Fruit fly (Drosophila melanogaster) whole organism, embryonic: ENCODE data around the gene CG15282.
A peak's percentile ranks its signal among the peaks of the same experiment; 100 is the strongest.

Experiments
- ATbp ChIP-seq: fragments of 200-800 bp; sonication (Bioruptor generic); optimal IDR thresholded peaks from 2 replicates; lab custom pipeline; 2017; ENCODE audit warnings: missing biosample characterization, mild to moderate bottlenecking, missing genetic modification characterization, missing genetic modification reagents
- Atf3 ChIP-seq: fragments of 200-800 bp; sonication (Bioruptor generic); optimal IDR thresholded peaks from 3 replicates; lab custom pipeline; 2016; ENCODE audit warnings: missing biosample characterization, missing genetic modification characterization
- Atf6 ChIP-seq: fragments of 200-800 bp; sonication (Bioruptor generic); IDR thresholded peaks from 2 replicates; pipeline ENCODE4 v1.3.6; 2022; ENCODE audit warnings: missing biosample characterization, missing genetic modification characterization
- CG10274 ChIP-seq: fragments of 200-800 bp; sonication (Bioruptor generic); optimal IDR thresholded peaks from 3 replicates; lab custom pipeline; 2017; ENCODE audit warnings: missing biosample characterization, mild to moderate bottlenecking, missing genetic modification characterization
- CG13894 ChIP-seq: fragments of 200-800 bp; sonication (Bioruptor generic); optimal IDR thresholded peaks from 3 replicates; lab custom pipeline; 2018; ENCODE audit warnings: missing biosample characterization, mild to moderate bottlenecking, missing genetic modification characterization, moderate library complexity
- CG14965 ChIP-seq: fragments of 200-800 bp; sonication (Bioruptor generic); optimal IDR thresholded peaks from 2 replicates; lab custom pipeline; 2016; ENCODE audit warnings: missing biosample characterization, missing genetic modification characterization, borderline replicate concordance
- CG1529 ChIP-seq: fragments of 200-800 bp; sonication (Bioruptor generic); optimal IDR thresholded peaks from 3 replicates; lab custom pipeline; 2018; ENCODE audit warnings: missing biosample characterization, missing genetic modification characterization
- CG16779 ChIP-seq: fragments of 200-800 bp; sonication (Bioruptor generic); IDR thresholded peaks from 2 replicates; pipeline ENCODE4 v1.3.6; 2022; ENCODE audit warnings: missing biosample characterization, missing genetic modification characterization
- CG17328 ChIP-seq: fragments of 200-800 bp; sonication (Bioruptor generic); IDR thresholded peaks from 2 replicates; pipeline ENCODE4 v1.3.6; 2022; ENCODE audit warnings: missing biosample characterization, missing genetic modification characterization
- CG17568 ChIP-seq: fragments of 200-800 bp; sonication (Bioruptor generic); optimal IDR thresholded peaks from 2 replicates; lab custom pipeline; 2018; ENCODE audit warnings: missing biosample characterization, mild to moderate bottlenecking, missing genetic modification characterization, moderate library complexity
- CG32767 ChIP-seq: fragments of 200-800 bp; sonication (Bioruptor generic); IDR thresholded peaks from 2 replicates; pipeline ENCODE4 v1.3.6; 2022; ENCODE audit warnings: missing biosample characterization, missing genetic modification characterization
- CG4328 ChIP-seq: fragments of 200-800 bp; sonication (Bioruptor generic); optimal IDR thresholded peaks from 3 replicates; lab custom pipeline; 2017; ENCODE audit warnings: missing biosample characterization, missing genetic modification reagents, missing genetic modification characterization
- CG4360 ChIP-seq: fragments of 200-800 bp; sonication (Bioruptor generic); IDR thresholded peaks from 2 replicates; pipeline ENCODE4 v1.3.6; 2022; ENCODE audit warnings: missing biosample characterization, missing genetic modification characterization
- CG4730 ChIP-seq: fragments of 200-800 bp; sonication (Bioruptor generic); IDR thresholded peaks from 2 replicates; pipeline ENCODE4 v1.3.6; 2022; ENCODE audit warnings: missing biosample characterization, missing genetic modification characterization
- CG6689 ChIP-seq: fragments of 200-800 bp; sonication (Bioruptor generic); IDR thresholded peaks from 2 replicates; pipeline ENCODE4 v1.3.6; 2022; ENCODE audit warnings: missing biosample characterization, missing genetic modification characterization
- CG6765 ChIP-seq: fragments of 200-800 bp; sonication (Bioruptor generic); optimal IDR thresholded peaks from 3 replicates; lab custom pipeline; 2017; ENCODE audit warnings: missing biosample characterization, mild to moderate bottlenecking, missing genetic modification characterization
- CG7372 ChIP-seq: fragments of 200-800 bp; sonication (Bioruptor generic); IDR thresholded peaks from 2 replicates; pipeline ENCODE4 v1.3.6; 2022; ENCODE audit warnings: missing biosample characterization, missing genetic modification characterization
- CG7987 ChIP-seq: fragments of 200-800 bp; sonication (Bioruptor generic); optimal IDR thresholded peaks from 2 replicates; lab custom pipeline; 2018; ENCODE audit warnings: missing biosample characterization, mild to moderate bottlenecking, missing genetic modification characterization, moderate library complexity
- CTCF ChIP-seq: fragments of 200-800 bp; sonication (Bioruptor generic); optimal IDR thresholded peaks from 2 replicates; lab custom pipeline; 2017; ENCODE audit warnings: missing biosample characterization, mild to moderate bottlenecking, missing genetic modification characterization, moderate library complexity
- Ets65A ChIP-seq: fragments of 200-800 bp; sonication (Bioruptor generic); peaks from one replicate; lab custom pipeline; 2016; ENCODE audit warnings: missing biosample characterization, missing genetic modification characterization
- Fer1 ChIP-seq: fragments of 200-800 bp; sonication (Bioruptor generic); optimal IDR thresholded peaks from 2 replicates; lab custom pipeline; 2017; ENCODE audit warnings: missing biosample characterization, mild to moderate bottlenecking, missing genetic modification characterization
- MBD-R2 ChIP-seq: fragments of 200-800 bp; sonication (Bioruptor generic); IDR thresholded peaks from 2 replicates; pipeline ENCODE4 v1.3.6; 2022; ENCODE audit warnings: missing biosample characterization, missing genetic modification characterization
- Med ChIP-seq: fragments of 200-800 bp; sonication (Bioruptor generic); peaks from one replicate; lab custom pipeline; 2016; ENCODE audit warnings: missing biosample characterization, missing genetic modification characterization, mild to moderate bottlenecking, inconsistent platforms, moderate library complexity
- Nf-YC ChIP-seq: fragments of 200-800 bp; optimal IDR thresholded peaks from 3 replicates; lab custom pipeline; 2019; ENCODE audit warnings: missing biosample characterization, mild to moderate bottlenecking, missing genetic modification characterization, moderate library complexity
- Oaz ChIP-seq: fragments of 200-800 bp; sonication (Bioruptor generic); IDR thresholded peaks from 2 replicates; pipeline ENCODE4 v1.3.6; 2022; ENCODE audit warnings: missing biosample characterization, missing genetic modification characterization
- Opbp ChIP-seq: fragments of 200-800 bp; sonication (Bioruptor generic); IDR thresholded peaks from 3 replicates; pipeline ENCODE4 v1.3.6; 2022; ENCODE audit warnings: missing biosample characterization, missing genetic modification characterization; ENCODE audit not compliant: partially characterized antibody
- Usf ChIP-seq: fragments of 200-800 bp; sonication (Bioruptor generic); optimal IDR thresholded peaks from 2 replicates; lab custom pipeline; 2017; ENCODE audit warnings: missing genotype, missing biosample characterization, missing genetic modification characterization
- ase ChIP-seq: fragments of 200-800 bp; sonication (Bioruptor generic); IDR thresholded peaks from 3 replicates; pipeline ENCODE4 v1.3.6; 2022; ENCODE audit warnings: missing biosample characterization, missing genetic modification characterization
- cad ChIP-seq: fragments of >200 bp; optimal IDR thresholded peaks from 2 replicates; lab custom pipeline; 2017; ENCODE audit warnings: missing biosample characterization, missing genetic modification characterization
- chm ChIP-seq: fragments of 200-800 bp; sonication (Bioruptor generic); IDR thresholded peaks from 2 replicates; pipeline ENCODE4 v1.3.6; 2022; ENCODE audit warnings: missing biosample characterization, missing genetic modification characterization
- crol ChIP-seq: fragments of 200-800 bp; sonication (Bioruptor generic); IDR thresholded peaks from 2 replicates; pipeline ENCODE4 v1.3.6; 2022; ENCODE audit warnings: missing biosample characterization, missing genetic modification characterization
- dmrt11E ChIP-seq: fragments of 200-800 bp; sonication (Bioruptor generic); optimal IDR thresholded peaks from 3 replicates; lab custom pipeline; 2018; ENCODE audit warnings: missing biosample characterization, mild to moderate bottlenecking, missing genetic modification characterization, moderate library complexity
- ems ChIP-seq: fragments of 200-800 bp; sonication (Bioruptor generic); optimal IDR thresholded peaks from 3 replicates; lab custom pipeline; 2016; ENCODE audit warnings: missing biosample characterization, missing genetic modification characterization
- esg ChIP-seq: fragments of 200-800 bp; sonication (Bioruptor generic); conservative IDR thresholded peaks from 2 replicates; pipeline ENCODE4 v1.3.6; 2022; ENCODE audit warnings: missing biosample characterization, missing genetic modification characterization
- exex ChIP-seq: fragments of 200-800 bp; sonication (Bioruptor generic); optimal IDR thresholded peaks from 4 replicates; lab custom pipeline; 2018; ENCODE audit warnings: missing biosample characterization, mild to moderate bottlenecking, missing genetic modification characterization, moderate library complexity
- grau ChIP-seq: fragments of 200-800 bp; optimal IDR thresholded peaks from 3 replicates; lab custom pipeline; 2019; ENCODE audit warnings: missing biosample characterization, mild to moderate bottlenecking, missing genetic modification characterization, moderate library complexity
- knrl ChIP-seq: fragments of 200-800 bp; sonication (Bioruptor generic); IDR thresholded peaks from 3 replicates; pipeline ENCODE4 v1.3.6; 2022; ENCODE audit warnings: missing biosample characterization, missing genetic modification characterization; ENCODE audit not compliant: partially characterized antibody
- nau ChIP-seq: fragments of 200-800 bp; sonication (Bioruptor generic); optimal IDR thresholded peaks from 3 replicates; lab custom pipeline; 2017; ENCODE audit warnings: missing biosample characterization, mild to moderate bottlenecking, missing genetic modification characterization, missing genetic modification reagents
- nmo ChIP-seq: fragments of 200-800 bp; sonication (Bioruptor generic); optimal IDR thresholded peaks from 2 replicates; lab custom pipeline; 2018; ENCODE audit warnings: missing biosample characterization, mild to moderate bottlenecking, missing genetic modification characterization, moderate library complexity
- org-1 ChIP-seq: fragments of 200-800 bp; sonication (Bioruptor generic); optimal IDR thresholded peaks from 2 replicates; lab custom pipeline; 2017; ENCODE audit warnings: missing biosample characterization, missing genetic modification characterization
- pb ChIP-seq: fragments of 200-800 bp; sonication (Bioruptor generic); optimal IDR thresholded peaks from 3 replicates; lab custom pipeline; 2016; ENCODE audit warnings: missing biosample characterization, missing genetic modification characterization
- pros ChIP-seq: fragments of 200-800 bp; sonication (Bioruptor generic); optimal IDR thresholded peaks from 3 replicates; lab custom pipeline; 2019; ENCODE audit warnings: missing biosample characterization, mild to moderate bottlenecking, missing genetic modification characterization, moderate library complexity
- sd ChIP-seq: fragments of 200-800 bp; sonication (Bioruptor generic); optimal IDR thresholded peaks from 3 replicates; lab custom pipeline; 2018; ENCODE audit warnings: missing biosample characterization, mild to moderate bottlenecking, missing genetic modification characterization, moderate library complexity
- sens ChIP-seq: fragments of 200-800 bp; sonication (Bioruptor generic); peaks from one replicate; lab custom pipeline; 2016; ENCODE audit warnings: missing biosample characterization, missing genetic modification characterization
- so ChIP-seq: fragments of 200-800 bp; sonication (Bioruptor generic); IDR thresholded peaks from 3 replicates; pipeline ENCODE4 v1.3.6; 2022; ENCODE audit warnings: missing biosample characterization, missing genetic modification characterization
- tna ChIP-seq: fragments of 200-800 bp; sonication (Bioruptor generic); IDR thresholded peaks from 2 replicates; pipeline ENCODE4 v1.3.6; 2022; ENCODE audit warnings: missing biosample characterization, missing genetic modification characterization; ENCODE audit not compliant: partially characterized antibody
- tup ChIP-seq: fragments of 200-800 bp; sonication (Bioruptor generic); optimal IDR thresholded peaks from 2 replicates; lab custom pipeline; 2016; ENCODE audit warnings: missing biosample characterization, mild to moderate bottlenecking, missing genetic modification characterization, moderate library complexity
- unpg ChIP-seq: fragments of 200-800 bp; sonication (Bioruptor generic); optimal IDR thresholded peaks from 3 replicates; lab custom pipeline; 2018; ENCODE audit warnings: missing biosample characterization, mild to moderate bottlenecking, missing genetic modification characterization, moderate library complexity
- z ChIP-seq: fragments of 200-800 bp; sonication (Bioruptor generic); IDR thresholded peaks from 3 replicates; pipeline ENCODE4 v1.3.6; 2022; ENCODE audit warnings: missing biosample characterization, missing genetic modification characterization

Gene CG15282

DNA sequence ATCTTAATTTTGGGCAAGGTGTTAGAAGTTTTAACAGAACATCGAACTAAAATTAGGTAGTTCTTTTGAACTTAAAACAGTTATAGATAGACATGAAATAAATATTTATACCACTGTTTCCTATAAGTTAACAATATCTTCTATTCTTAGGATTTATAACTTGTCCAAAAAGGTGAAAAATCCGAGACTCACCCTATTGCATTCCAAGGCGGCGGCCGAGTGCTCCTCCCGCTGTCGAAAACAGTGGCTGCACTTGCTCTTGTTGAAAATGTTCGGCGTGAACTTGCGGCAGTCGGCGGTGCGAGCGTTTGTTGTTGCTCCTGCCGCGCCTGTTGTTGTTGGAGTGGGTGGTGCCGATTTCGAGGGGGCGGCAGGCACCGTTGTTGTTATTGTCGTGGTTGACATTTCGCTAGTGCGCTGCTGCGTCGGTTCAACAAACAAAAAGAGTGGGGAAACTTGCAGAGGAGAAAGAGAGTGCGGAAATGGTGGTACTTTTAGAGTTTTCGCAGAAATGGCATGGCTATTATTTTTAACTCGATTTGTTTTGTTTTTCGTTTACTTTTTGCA is 23.9 kb upstream of the CG15282 start:
- TF ChIP-seq ems (GFP tag; lab: Kevin White, UChicago) (no peak), Ets65A (peak; percentile 15), Opbp (GFP tag; lab: Robert Waterston, UW) (0 out of 3 replicates have a peak, but pooled peaks have one; percentile 17), Atf3 (GFP tag; lab: Kevin White, UChicago) (no peak), unpg (GFP tag; lab: Kevin White, UChicago) (no peak), Usf (GFP tag; lab: Kevin White, UChicago) (no peak), sens (GFP tag; lab: Kevin White, UChicago) (peak; percentile 68), grau (tag; lab: Kevin White, UChicago) (peak; percentile 15), dmrt11E (no peak), chm (GFP tag; lab: Robert Waterston, UW) (peak; percentile 77; the same call in 1 of the 2 replicates), CG6689 (GFP tag; lab: Robert Waterston, UW) (0 out of 2 replicates have a peak, but pooled peaks have one; percentile 14), org-1 (GFP tag; lab: Kevin White, UChicago) (no peak), MBD-R2 (GFP tag; lab: Robert Waterston, UW) (no peak), CG1529 (no peak), sd (tag; lab: Kevin White, UChicago) (no peak), Med (GFP tag; lab: Kevin White, UChicago) (peak; percentile 76), CG4360 (peak; percentile 71)

DNA sequence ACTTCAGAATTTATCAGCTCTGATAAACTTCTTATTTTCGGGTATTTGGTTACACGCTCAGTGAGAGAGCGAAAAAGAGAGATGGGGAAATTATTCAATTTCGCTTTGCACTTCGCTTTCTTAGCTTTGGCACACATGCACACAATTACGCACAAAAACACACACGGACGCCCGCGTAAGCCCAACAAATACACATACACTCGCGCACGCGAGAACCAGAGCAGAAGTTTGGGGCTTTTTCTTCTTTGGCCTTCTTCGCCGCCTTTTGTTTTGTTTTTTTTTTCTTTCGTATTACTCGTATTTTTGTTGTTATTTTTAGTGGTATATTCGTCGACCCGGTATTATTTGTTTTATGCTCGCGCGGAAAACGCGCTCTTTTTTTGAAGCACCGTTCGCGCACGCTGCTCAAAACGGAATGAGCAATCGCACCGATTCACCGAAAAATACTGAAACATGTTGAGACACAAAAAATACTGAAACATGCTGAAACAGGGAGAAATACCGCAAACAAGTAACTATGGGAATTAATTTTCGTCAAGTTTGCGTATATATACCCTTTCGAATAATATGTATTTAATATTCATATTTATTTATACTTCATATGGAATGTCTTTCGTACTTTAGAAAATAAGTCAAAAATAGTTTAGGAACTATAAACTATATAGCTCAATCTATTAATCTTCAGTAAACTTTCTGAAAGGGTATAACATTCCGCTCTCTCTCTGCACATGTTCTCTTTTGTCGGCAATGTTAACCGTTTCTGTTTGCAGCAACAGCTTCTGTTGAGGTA is 23.2 kb upstream of the CG15282 start, which contains the start of gene osp:
Gene osp (minus strand): TSS at position 419 of the 790 bp plus-strand sequence.
- TF ChIP-seq CG10274 (peak; percentile 81), Fer1 (GFP tag; lab: Kevin White, UChicago) (peak; percentile 98), CG16779 (GFP tag; lab: Robert Waterston, UW) (peak; percentile 94), CG17568 (GFP tag; lab: Kevin White, UChicago) (peak; percentile 96), pros (peak; percentile 39), CG13894 (peak; percentile 97), exex (peak; percentile 91), esg (GFP tag; lab: Robert Waterston, UW) (peak; percentile 98), CG7372 (GFP tag; lab: Robert Waterston, UW) (peak; percentile 99), Atf6 (GFP tag; lab: Robert Waterston, UW) (peak; percentile 99), Oaz (GFP tag; lab: Robert Waterston, UW) (peak; percentile 98), knrl (peak; percentile 49; the same call in 1 of the 3 replicates), ase (GFP tag; lab: Robert Waterston, UW) (peak; percentile 99), nmo (GFP tag; lab: Kevin White, UChicago) (peak; percentile 100), nau (GFP tag; lab: Kevin White, UChicago) (peak; percentile 97), CG17328 (peak; percentile 99), CG14965 (GFP tag; lab: Kevin White, UChicago) (peak; percentile 10), cad (GFP tag; lab: Kevin White, UChicago) (no peak), CG6765 (peak; percentile 96), tna (GFP tag; lab: Robert Waterston, UW) (peak; percentile 45; the same call in 1 of the 2 replicates), crol (peak; percentile 81), Nf-YC (tag; lab: Kevin White, UChicago) (peak; percentile 89), CG4328 (GFP tag; lab: Kevin White, UChicago) (peak; percentile 81), CG4730 (peak; percentile 98), z (GFP tag; lab: Robert Waterston, UW) (peak; percentile 77; the same call in 2 of the 3 replicates), CTCF (GFP tag; lab: Kevin White, UChicago) (peak; percentile 40), so (GFP tag; lab: Robert Waterston, UW) (peak; percentile 99), pb (GFP tag; lab: Kevin White, UChicago) (peak; percentile 63), ATbp (peak; percentile 97), CG32767 (peak; percentile 99), tup (GFP tag; lab: Kevin White, UChicago) (peak; percentile 89), CG7987 (GFP tag; lab: Kevin White, UChicago) (peak; percentile 92)
